Fruit fly (Drosophila melanogaster): ENCODE data around the gene mRpL2.

Gene mRpL2

DNA sequence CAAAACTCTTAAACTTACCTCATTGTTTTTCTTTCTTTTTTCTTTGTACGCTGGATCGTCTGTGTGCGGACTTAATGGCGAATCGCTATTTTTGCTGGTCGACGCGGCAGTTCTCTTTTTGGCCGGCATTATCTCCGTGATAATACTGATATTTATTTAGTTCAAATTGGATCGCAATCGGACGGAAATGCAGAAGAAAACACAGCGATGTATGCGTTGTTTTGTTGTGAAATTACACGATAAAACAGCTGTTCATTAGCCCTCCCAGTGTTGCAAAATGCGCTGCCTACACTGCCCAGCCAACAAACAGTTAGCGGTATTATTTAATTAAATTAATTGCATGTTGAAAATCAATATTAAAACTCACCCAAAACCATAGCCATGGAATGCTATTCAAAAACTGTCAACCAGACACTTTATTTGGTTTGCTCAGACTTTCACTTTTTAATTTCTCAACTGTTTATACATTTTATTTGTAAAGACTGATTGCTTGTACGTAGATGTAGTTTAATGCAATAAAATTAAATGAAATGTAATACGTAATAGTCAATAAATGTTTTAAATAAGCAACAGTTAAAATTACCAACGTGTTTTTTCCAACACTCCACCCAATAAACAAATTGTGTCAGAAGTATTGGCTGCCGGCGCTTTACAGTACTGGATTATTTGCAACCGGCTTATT, 22.5 kb upstream of the mRpL2 start, which contains the start of the genes Irbp18 and APP-BP1 (continued):
- TF ChIP-seq psq (GFP tag; optimal IDR thresholded peaks at IDR 0.05), result peak; percentile 86
- TF ChIP-seq Oaz (GFP tag; IDR thresholded peaks at IDR 0.05), result peak; percentile 70
- TF ChIP-seq hb (GFP tag; IDR thresholded peaks at IDR 0.05; ENCODE audit: partially characterized antibody), result no peak
- TF ChIP-seq Dad (GFP tag; optimal IDR thresholded peaks at IDR 0.05), result peak; percentile 94
- peak; percentile 91 for TF ChIP-seq CG11695 (GFP tag; IDR thresholded peaks at IDR 0.05)
- peak; percentile 93 for TF ChIP-seq phol (tag; optimal IDR thresholded peaks at IDR 0.05)
- TF ChIP-seq cg (GFP tag; optimal IDR thresholded peaks at IDR 0.05), result peak; percentile 22
- TF ChIP-seq CG17912 (GFP tag; optimal IDR thresholded peaks at IDR 0.05), result peak; percentile 47
- peak; percentile 91 for TF ChIP-seq CG17385 (GFP tag; optimal IDR thresholded peaks at IDR 0.05)
- TF ChIP-seq sens-2 (GFP tag; IDR thresholded peaks at IDR 0.05), result peak; percentile 72
- peak; percentile 66 for TF ChIP-seq grn (GFP tag; optimal IDR thresholded peaks at IDR 0.05)
- TF ChIP-seq Sry-δ (GFP tag; optimal IDR thresholded peaks at IDR 0.05), result peak; percentile 60
- TF ChIP-seq Optix (GFP tag; IDR thresholded peaks at IDR 0.05), result peak; percentile 85
- peak; percentile 73; the same call in 1 of the 2 replicates for TF ChIP-seq Awh (GFP tag; IDR thresholded peaks at IDR 0.05)
- no peak for TF ChIP-seq prd (optimal IDR thresholded peaks at IDR 0.05)
- TF ChIP-seq prd (GFP tag; IDR thresholded peaks at IDR 0.05), result peak; percentile 89
- peak; percentile 91 for TF ChIP-seq B-H2 (GFP tag; optimal IDR thresholded peaks at IDR 0.05)
- peak; percentile 94 for TF ChIP-seq Six4 (GFP tag; optimal IDR thresholded peaks at IDR 0.05)
- peak; percentile 94 for TF ChIP-seq CG30431 (GFP tag; optimal IDR thresholded peaks at IDR 0.05)
- peak; percentile 89 for TF ChIP-seq fd96Cb (tag; optimal IDR thresholded peaks at IDR 0.05)
- TF ChIP-seq CTCF (GFP tag; optimal IDR thresholded peaks at IDR 0.05), result peak; percentile 50
- TF ChIP-seq chinmo (GFP tag; IDR thresholded peaks at IDR 0.05; ENCODE audit: partially characterized antibody), result 0 out of 4 replicates have a peak, but pooled peaks have one; percentile 4
- peak; percentile 69 for TF ChIP-seq CG31365 (tag; optimal IDR thresholded peaks at IDR 0.05)
- TF ChIP-seq en (GFP tag; optimal IDR thresholded peaks at IDR 0.05), result peak; percentile 83
- no peak for TF ChIP-seq h (optimal IDR thresholded peaks at IDR 0.05)
- TF ChIP-seq Camta (GFP tag; optimal IDR thresholded peaks at IDR 0.05), result peak; percentile 94
- TF ChIP-seq p53 (GFP tag; optimal IDR thresholded peaks at IDR 0.05), result peak; percentile 87
- TF ChIP-seq sc (optimal IDR thresholded peaks at IDR 0.05), result no peak
- TF ChIP-seq sc (GFP tag; optimal IDR thresholded peaks at IDR 0.05), result peak; percentile 90
- TF ChIP-seq NFAT (GFP tag; IDR thresholded peaks at IDR 0.05), result peak; percentile 74
- peak; percentile 91 for TF ChIP-seq CG12219 (GFP tag; optimal IDR thresholded peaks at IDR 0.05)
- TF ChIP-seq gt (GFP tag; IDR thresholded peaks at IDR 0.05), result peak; percentile 45; the same call in 1 of the 2 replicates
- TF ChIP-seq CG4328 (GFP tag; optimal IDR thresholded peaks at IDR 0.05), result peak; percentile 91
- peak; percentile 75 for TF ChIP-seq HLH3B (GFP tag; IDR thresholded peaks at IDR 0.05)
- peak; percentile 81 for TF ChIP-seq B-H1 (GFP tag; IDR thresholded peaks at IDR 0.05)
- peak; percentile 87 for TF ChIP-seq nerfin-1 (tag; optimal IDR thresholded peaks at IDR 0.05)
- peak; percentile 87 for TF ChIP-seq wdn (GFP tag; IDR thresholded peaks at IDR 0.05)
- TF ChIP-seq CG2199 (GFP tag; IDR thresholded peaks at IDR 0.05), result 0 out of 3 replicates have a peak, but pooled peaks have one; percentile 43
- peak; percentile 83 for TF ChIP-seq Aef1 (GFP tag; IDR thresholded peaks at IDR 0.05)
- TF ChIP-seq CG42726 (GFP tag; IDR thresholded peaks at IDR 0.05; ENCODE audit: partially characterized antibody), result no peak
- TF ChIP-seq Asciz (GFP tag; optimal IDR thresholded peaks at IDR 0.05), result peak; percentile 89
- peak; percentile 87 for TF ChIP-seq CG11456 (GFP tag; IDR thresholded peaks at IDR 0.05)
- TF ChIP-seq slp2 (GFP tag; optimal IDR thresholded peaks at IDR 0.05), result peak; percentile 95
- TF ChIP-seq CG17359 (tag; optimal IDR thresholded peaks at IDR 0.05), result peak; percentile 93
- peak; percentile 90 for TF ChIP-seq Ptx1 (GFP tag; IDR thresholded peaks at IDR 0.05)
- TF ChIP-seq CG8281 (tag; optimal IDR thresholded peaks at IDR 0.05), result peak; percentile 79
- TF ChIP-seq CG33557 (GFP tag; optimal IDR thresholded peaks at IDR 0.05), result peak; percentile 82
- peak; percentile 97 for TF ChIP-seq Hsf (GFP tag; optimal IDR thresholded peaks at IDR 0.05)
- TF ChIP-seq CG11247 (GFP tag; IDR thresholded peaks at IDR 0.05), result peak; percentile 88
- TF ChIP-seq CG14965 (GFP tag; optimal IDR thresholded peaks at IDR 0.05; ENCODE audit: borderline replicate concordance), result peak; percentile 50
- TF ChIP-seq Usf (GFP tag; optimal IDR thresholded peaks at IDR 0.05), result peak; percentile 86

All from whole organism, embryonic.